Fruit fly (Drosophila melanogaster) whole organism, embryonic: ENCODE results near the gene CG44405.

Experiments
- Adf1 ChIP-seq: fragments of 200-800 bp; sonication (Bioruptor generic); IDR thresholded peaks from 2 replicates; pipeline ENCODE4 v1.3.6; 2022; ENCODE audit warnings: missing biosample characterization, missing genetic modification characterization
- Asciz ChIP-seq: fragments of 200-800 bp; sonication (Bioruptor generic); optimal IDR thresholded peaks from 2 replicates; lab custom pipeline; 2017; ENCODE audit warnings: missing biosample characterization, mild to moderate bottlenecking, missing genetic modification characterization, missing genetic modification reagents
- Atf-2 ChIP-seq: fragments of 200-800 bp; sonication (Bioruptor generic); optimal IDR thresholded peaks from 2 replicates; lab custom pipeline; 2016; ENCODE audit warnings: missing biosample characterization, missing genetic modification characterization
- CG10267 ChIP-seq: fragments of 200-800 bp; sonication (Bioruptor generic); optimal IDR thresholded peaks from 2 replicates; lab custom pipeline; 2018; ENCODE audit warnings: missing biosample characterization, mild to moderate bottlenecking, missing genetic modification characterization, moderate library complexity
- CG10654 ChIP-seq: fragments of 200-800 bp; sonication (Bioruptor generic); optimal IDR thresholded peaks from 2 replicates; lab custom pipeline; 2016; ENCODE audit warnings: missing biosample characterization, missing genetic modification characterization
- CG11085 ChIP-seq: fragments of 200-800 bp; sonication (Bioruptor generic); IDR thresholded peaks from 2 replicates; pipeline ENCODE4 v1.3.6; 2022; ENCODE audit warnings: missing biosample characterization, missing genetic modification characterization
- CG12391 ChIP-seq: fragments of 200-800 bp; sonication (Bioruptor generic); optimal IDR thresholded peaks from 3 replicates; lab custom pipeline; 2018; ENCODE audit warnings: missing biosample characterization, mild to moderate bottlenecking, missing genetic modification characterization, moderate library complexity
- CG14014 ChIP-seq: fragments of 200-800 bp; sonication (Bioruptor generic); IDR thresholded peaks from 2 replicates; pipeline ENCODE4 v1.3.6; 2022; ENCODE audit warnings: missing biosample characterization, missing genetic modification characterization
- CG15011 ChIP-seq: fragments of 200-800 bp; sonication (Bioruptor generic); optimal IDR thresholded peaks from 3 replicates; lab custom pipeline; 2018; ENCODE audit warnings: missing biosample characterization, mild to moderate bottlenecking, missing genetic modification characterization
- CG1529 ChIP-seq: fragments of 200-800 bp; sonication (Bioruptor generic); optimal IDR thresholded peaks from 3 replicates; lab custom pipeline; 2018; ENCODE audit warnings: missing biosample characterization, missing genetic modification characterization
- CG15514 ChIP-seq: fragments of 200-800 bp; sonication (Bioruptor generic); optimal IDR thresholded peaks from 3 replicates; lab custom pipeline; 2017; ENCODE audit warnings: missing biosample characterization, missing genetic modification characterization, mild to moderate bottlenecking, moderate library complexity, missing genetic modification reagents
- CG17829 ChIP-seq: fragments of 200-800 bp; optimal IDR thresholded peaks from 2 replicates; lab custom pipeline; 2019; ENCODE audit warnings: missing biosample characterization, mild to moderate bottlenecking, missing genetic modification characterization, moderate library complexity
- CG17912 ChIP-seq: fragments of 200-800 bp; sonication (Bioruptor generic); optimal IDR thresholded peaks from 2 replicates; lab custom pipeline; 2018; ENCODE audit warnings: missing biosample characterization, mild to moderate bottlenecking, missing genetic modification characterization
- CG18262 ChIP-seq: fragments of 200-800 bp; optimal IDR thresholded peaks from 3 replicates; lab custom pipeline; 2019; ENCODE audit warnings: missing biosample characterization, mild to moderate bottlenecking, missing genetic modification characterization, moderate library complexity
- CG2712 ChIP-seq: fragments of 200-800 bp; optimal IDR thresholded peaks from 3 replicates; lab custom pipeline; 2019; ENCODE audit warnings: missing biosample characterization, mild to moderate bottlenecking, missing genetic modification characterization, moderate library complexity
- CG30020 ChIP-seq: fragments of 200-800 bp; optimal IDR thresholded peaks from 2 replicates; lab custom pipeline; 2019; ENCODE audit warnings: missing biosample characterization, mild to moderate bottlenecking, missing genetic modification characterization, moderate library complexity
- CG3065 ChIP-seq: fragments of 200-800 bp; sonication (Bioruptor generic); optimal IDR thresholded peaks from 2 replicates; lab custom pipeline; 2016; ENCODE audit warnings: missing biosample characterization, missing genetic modification characterization
- CG32532 ChIP-seq: fragments of 200-800 bp; sonication (Bioruptor generic); IDR thresholded peaks from 2 replicates; pipeline ENCODE4 v1.3.6; 2022; ENCODE audit warnings: missing biosample characterization, missing genetic modification characterization
- CG32767 ChIP-seq: fragments of 200-800 bp; sonication (Bioruptor generic); IDR thresholded peaks from 2 replicates; pipeline ENCODE4 v1.3.6; 2022; ENCODE audit warnings: missing biosample characterization, missing genetic modification characterization
- CG7556 ChIP-seq: fragments of 200-800 bp; sonication (Bioruptor generic); optimal IDR thresholded peaks from 2 replicates; lab custom pipeline; 2017; ENCODE audit warnings: missing biosample characterization, mild to moderate bottlenecking, missing genetic modification characterization
- CG8388 ChIP-seq: fragments of 200-800 bp; sonication (Bioruptor generic); optimal IDR thresholded peaks from 2 replicates; lab custom pipeline; 2019; ENCODE audit warnings: missing biosample characterization, mild to moderate bottlenecking, missing genetic modification characterization, moderate library complexity
- CG8765 ChIP-seq: fragments of 200-800 bp; sonication (Bioruptor generic); IDR thresholded peaks from 2 replicates; pipeline ENCODE4 v1.3.6; 2022; ENCODE audit warnings: missing biosample characterization, missing genetic modification characterization
- CG8924 ChIP-seq: fragments of 200-800 bp; optimal IDR thresholded peaks from 3 replicates; lab custom pipeline; 2019; ENCODE audit warnings: missing biosample characterization, mild to moderate bottlenecking, missing genetic modification characterization, moderate library complexity
- CG9727 ChIP-seq: fragments of 200-800 bp; sonication (Bioruptor generic); optimal IDR thresholded peaks from 3 replicates; lab custom pipeline; 2017; ENCODE audit warnings: missing biosample characterization, mild to moderate bottlenecking, missing genetic modification characterization
- CoRest ChIP-seq: fragments of 200-800 bp; sonication (Bioruptor generic); optimal IDR thresholded peaks from 3 replicates; lab custom pipeline; 2018; ENCODE audit warnings: missing biosample characterization, mild to moderate bottlenecking, missing genetic modification characterization, moderate library complexity
- Doc3 ChIP-seq: fragments of 200-800 bp; sonication (Bioruptor generic); IDR thresholded peaks from 3 replicates; pipeline ENCODE4 v1.3.6; 2022; ENCODE audit warnings: missing biosample characterization, missing genetic modification characterization; ENCODE audit not compliant: partially characterized antibody
- Drgx ChIP-seq: fragments of 200-800 bp; sonication (Bioruptor generic); IDR thresholded peaks from 2 replicates; pipeline ENCODE4 v1.3.6; 2022; ENCODE audit warnings: missing biosample characterization, missing genetic modification characterization
- Fer3 ChIP-seq: fragments of 200-800 bp; sonication (Bioruptor generic); optimal IDR thresholded peaks from 2 replicates; lab custom pipeline; 2018; ENCODE audit warnings: missing biosample characterization, mild to moderate bottlenecking, missing genetic modification characterization, moderate library complexity
- HHEX ChIP-seq: fragments of 200-800 bp; sonication (Bioruptor generic); optimal IDR thresholded peaks from 3 replicates; lab custom pipeline; 2017; ENCODE audit warnings: missing biosample characterization, mild to moderate bottlenecking, missing genetic modification characterization, missing genetic modification reagents
- HLH4C ChIP-seq: fragments of 200-800 bp; sonication (Bioruptor generic); IDR thresholded peaks from 3 replicates; pipeline ENCODE4 v1.3.6; 2022; ENCODE audit warnings: missing biosample characterization, missing genetic modification characterization; ENCODE audit not compliant: partially characterized antibody
- Hsf ChIP-seq: fragments of 200-800 bp; sonication (Bioruptor generic); optimal IDR thresholded peaks from 3 replicates; lab custom pipeline; 2016; ENCODE audit warnings: missing biosample characterization, missing genetic modification characterization
- Med ChIP-seq: fragments of 200-800 bp; sonication (Bioruptor generic); peaks from one replicate; lab custom pipeline; 2016; ENCODE audit warnings: missing biosample characterization, missing genetic modification characterization, mild to moderate bottlenecking, inconsistent platforms, moderate library complexity
- Mes4 ChIP-seq: fragments of 200-800 bp; sonication (Bioruptor generic); optimal IDR thresholded peaks from 2 replicates; lab custom pipeline; 2016; ENCODE audit warnings: missing biosample characterization, missing genetic modification characterization
- Ptx1 ChIP-seq: fragments of 200-800 bp; sonication (Bioruptor generic); IDR thresholded peaks from 2 replicates; pipeline ENCODE4 v1.3.6; 2022; ENCODE audit warnings: missing biosample characterization, missing genetic modification characterization
- Sox100B ChIP-seq: fragments of 200-800 bp; sonication (Bioruptor generic); optimal IDR thresholded peaks from 3 replicates; lab custom pipeline; 2018; ENCODE audit warnings: missing biosample characterization, mild to moderate bottlenecking, missing genetic modification characterization
- Xrp1 ChIP-seq: fragments of 200-800 bp; sonication (Bioruptor generic); IDR thresholded peaks from 2 replicates; pipeline ENCODE4 v1.3.6; 2022; ENCODE audit warnings: missing biosample characterization, missing genetic modification characterization
- az2 ChIP-seq: fragments of 200-800 bp; sonication (Bioruptor generic); optimal IDR thresholded peaks from 3 replicates; lab custom pipeline; 2016; ENCODE audit warnings: missing biosample characterization, missing genetic modification characterization
- bsh ChIP-seq, 2 experiments: fragments of 200-800 bp; sonication (Bioruptor generic); optimal IDR thresholded peaks; 2 replicates each; lab custom pipeline; 2017 to 2018; ENCODE audit warnings: mild to moderate bottlenecking in 2 of 2, missing biosample characterization in 2 of 2, missing genetic modification characterization in 2 of 2, moderate library complexity in 1 of 2
- dmrt99B ChIP-seq: fragments of 200-800 bp; sonication (Bioruptor generic); optimal IDR thresholded peaks from 2 replicates; lab custom pipeline; 2018; ENCODE audit warnings: missing biosample characterization, mild to moderate bottlenecking, missing genetic modification characterization, moderate library complexity
- en ChIP-seq: fragments of 200-800 bp; sonication (Bioruptor generic); optimal IDR thresholded peaks from 2 replicates; lab custom pipeline; 2016; ENCODE audit warnings: missing biosample characterization, missing genetic modification characterization
- her ChIP-seq: fragments of 200-800 bp; sonication (Bioruptor generic); optimal IDR thresholded peaks from 2 replicates; lab custom pipeline; 2016; ENCODE audit warnings: missing biosample characterization, missing genetic modification characterization
- jumu ChIP-seq: fragments of 200-800 bp; sonication (Bioruptor generic); optimal IDR thresholded peaks from 3 replicates; lab custom pipeline; 2016; ENCODE audit warnings: missing biosample characterization, missing genetic modification characterization
- pan ChIP-seq, 4 experiments: fragments of >200 bp in 3 of 4; fragments of 200-800 bp in 1 of 4; sonication (Bioruptor generic) in 1 of 4; optimal IDR thresholded peaks in 3 of 4; IDR thresholded peaks in 1 of 4; 2 replicates each; pipeline versions ENCODE4 v1.3.6 to Lab custom; 2017 to 2022; ENCODE audit warnings: missing biosample characterization in 2 of 4, missing genetic modification characterization in 2 of 4, mixed read lengths in 1 of 4
- phol ChIP-seq: fragments of 200-800 bp; sonication (Bioruptor generic); optimal IDR thresholded peaks from 3 replicates; lab custom pipeline; 2018; ENCODE audit warnings: missing biosample characterization, mild to moderate bottlenecking, missing genetic modification characterization, moderate library complexity
- repo ChIP-seq: fragments of 200-800 bp; sonication (Bioruptor generic); optimal IDR thresholded peaks from 2 replicates; lab custom pipeline; 2016; ENCODE audit warnings: missing biosample characterization, missing genetic modification characterization
- sim ChIP-seq: fragments of 200-800 bp; sonication (Bioruptor generic); IDR thresholded peaks from 2 replicates; pipeline ENCODE4 v1.3.6; 2022; ENCODE audit warnings: missing biosample characterization, missing genetic modification characterization
- slou ChIP-seq: fragments of 200-800 bp; sonication (Bioruptor generic); optimal IDR thresholded peaks from 3 replicates; lab custom pipeline; 2016; ENCODE audit warnings: missing biosample characterization, missing genetic modification characterization
- slp2 ChIP-seq: fragments of 200-800 bp; sonication (Bioruptor generic); optimal IDR thresholded peaks from 2 replicates; lab custom pipeline; 2016; ENCODE audit warnings: missing biosample characterization, missing genetic modification characterization
- sr ChIP-seq: fragments of 200-800 bp; sonication (Bioruptor generic); IDR thresholded peaks from 3 replicates; pipeline ENCODE4 v1.3.6; 2022; ENCODE audit warnings: missing biosample characterization, missing genetic modification characterization
- vvl ChIP-seq: fragments of 200-800 bp; sonication (Bioruptor generic); IDR thresholded peaks from 2 replicates; pipeline ENCODE4 v1.3.6; 2022; ENCODE audit warnings: missing biosample characterization, missing genetic modification characterization

Gene CG44405

DNA sequence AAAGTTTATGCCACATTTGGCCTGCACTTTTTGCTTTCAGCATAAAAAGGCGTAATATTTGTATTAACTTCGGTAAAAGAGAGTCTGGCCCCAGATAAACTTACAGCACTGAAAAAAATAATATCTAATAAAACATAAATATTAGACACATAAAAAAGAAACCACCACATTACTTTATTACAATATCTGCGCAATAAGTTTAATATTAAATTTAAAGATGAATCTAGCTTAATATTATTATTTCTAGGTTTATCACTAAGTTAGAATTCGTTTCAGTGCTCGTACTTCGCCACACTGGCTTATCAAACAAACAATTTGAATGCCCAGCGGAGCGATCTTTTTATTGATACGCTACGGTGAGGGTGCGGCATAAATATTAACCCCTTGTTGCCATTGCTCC is 15.7 kb upstream of the CG44405 start (continued):
- TF ChIP-seq Hsf: no peak
- no peak for TF ChIP-seq CG11085 (GFP tag; lab: Robert Waterston, UW)
- peak; percentile 16 for TF ChIP-seq CoRest (tag; lab: Kevin White, UChicago)
- no peak for TF ChIP-seq Doc3 (GFP tag; lab: Robert Waterston, UW)
- no peak for TF ChIP-seq slou (GFP tag; lab: Kevin White, UChicago)
- no peak for TF ChIP-seq sr
- TF ChIP-seq CG8388 (GFP tag; lab: Kevin White, UChicago): peak; percentile 37
- peak; percentile 54; the same call in 1 of the 2 replicates for TF ChIP-seq Xrp1 (GFP tag; lab: Robert Waterston, UW)
- no peak for TF ChIP-seq pan (optimal IDR thresholded peaks at IDR 0.05; lab: Kevin White, UChicago)
- peak in 1 of 2 experiments; percentile 31 for TF ChIP-seq pan (GFP tag; optimal IDR thresholded peaks at IDR 0.05 in 1 of 2, IDR thresholded peaks at IDR 0.05 in 1 of 2)
- TF ChIP-seq HHEX (GFP tag; lab: Kevin White, UChicago): peak; percentile 11
- TF ChIP-seq CG8765 (GFP tag; lab: Robert Waterston, UW): no peak
- no peak for TF ChIP-seq her
- TF ChIP-seq CG32767 (GFP tag; lab: Robert Waterston, UW): 0 out of 2 replicates have a peak, but pooled peaks have one; percentile 21
- peak; percentile 9 for TF ChIP-seq az2 (GFP tag; lab: Kevin White, UChicago)
- peak; percentile 21; the same call in 1 of the 2 replicates for TF ChIP-seq CG32532 (GFP tag; lab: Robert Waterston, UW)
- no peak for TF ChIP-seq CG30020 (tag; lab: Kevin White, UChicago)
- TF ChIP-seq CG12391 (tag; lab: Kevin White, UChicago): peak; percentile 59
- no peak for TF ChIP-seq Med (GFP tag; lab: Kevin White, UChicago)
- peak; percentile 57 for TF ChIP-seq dmrt99B
- no peak for TF ChIP-seq HLH4C (GFP tag; lab: Robert Waterston, UW)
- TF ChIP-seq vvl (GFP tag; lab: Robert Waterston, UW): 0 out of 2 replicates have a peak, but pooled peaks have one; percentile 64
- no peak for TF ChIP-seq CG17912 (GFP tag; lab: Kevin White, UChicago)
- no peak for TF ChIP-seq CG14014 (GFP tag; lab: Robert Waterston, UW)
- peak; percentile 3 for TF ChIP-seq CG15514
- peak; percentile 70 for TF ChIP-seq CG2712 (tag; lab: Kevin White, UChicago)
- peak; percentile 29 for TF ChIP-seq Sox100B (GFP tag; lab: Kevin White, UChicago)
- TF ChIP-seq CG18262: peak; percentile 56
- TF ChIP-seq Fer3 (tag; lab: Kevin White, UChicago): peak; percentile 17
- TF ChIP-seq bsh (GFP tag; optimal IDR thresholded peaks at IDR 0.05; lab: Kevin White, UChicago): peak in 1 of 2 experiments; percentile 63
- TF ChIP-seq CG8924 (tag; lab: Kevin White, UChicago): peak; percentile 35
- no peak for TF ChIP-seq CG1529 (GFP tag; lab: Kevin White, UChicago)
- TF ChIP-seq Drgx (GFP tag; lab: Robert Waterston, UW): no peak
- TF ChIP-seq phol (tag; lab: Kevin White, UChicago): peak; percentile 38
- no peak for TF ChIP-seq CG15011
- TF ChIP-seq Ptx1 (GFP tag; lab: Robert Waterston, UW): 0 out of 2 replicates have a peak, but pooled peaks have one; percentile 46
- TF ChIP-seq Mes4 (GFP tag; lab: Kevin White, UChicago): no peak
- no peak for TF ChIP-seq sim (GFP tag; lab: Robert Waterston, UW)
- TF ChIP-seq en (GFP tag; lab: Kevin White, UChicago): no peak
- TF ChIP-seq CG17829 (tag; lab: Kevin White, UChicago): peak; percentile 43
- TF ChIP-seq Asciz (GFP tag; lab: Kevin White, UChicago): peak; percentile 18
- peak; percentile 15 for TF ChIP-seq CG9727
- TF ChIP-seq jumu: no peak
- TF ChIP-seq CG10267 (tag; lab: Kevin White, UChicago): peak; percentile 29
- TF ChIP-seq Atf-2: no peak
- no peak for TF ChIP-seq repo (GFP tag; lab: Kevin White, UChicago)
- peak; percentile 18 for TF ChIP-seq CG7556 (GFP tag; lab: Kevin White, UChicago)
- TF ChIP-seq Adf1: no peak
- no peak for TF ChIP-seq CG3065 (GFP tag; lab: Kevin White, UChicago)
- no peak for TF ChIP-seq CG10654
- no peak for TF ChIP-seq slp2 (GFP tag; lab: Kevin White, UChicago)
